Fruit fly (Drosophila melanogaster) whole organism, prepupa: ENCODE data around the gene Bap60.

Source experiments
- Blimp-1 ChIP-seq: fragments of 200-800 bp; sonication (Bioruptor generic); optimal IDR thresholded peaks from 3 replicates; lab custom pipeline; 2017; ENCODE audit warnings: missing biosample characterization, missing genetic modification characterization, mild to moderate bottlenecking, moderate library complexity, missing genetic modification reagents
- CG10631 ChIP-seq: fragments of 200-800 bp; sonication (Bioruptor generic); optimal IDR thresholded peaks from 2 replicates; lab custom pipeline; 2016; ENCODE audit warnings: missing biosample characterization, missing genetic modification characterization
- CG10669 ChIP-seq: fragments of 200-800 bp; sonication (Bioruptor generic); optimal IDR thresholded peaks from 3 replicates; lab custom pipeline; 2018; ENCODE audit warnings: missing biosample characterization, mild to moderate bottlenecking, missing genetic modification characterization, moderate library complexity
- CG11294 ChIP-seq: fragments of 200-800 bp; sonication (Bioruptor generic); IDR thresholded peaks from 2 replicates; pipeline ENCODE4 v1.3.6; 2022; ENCODE audit warnings: missing biosample characterization, missing genetic modification characterization
- CG11762 ChIP-seq: fragments of 200-800 bp; sonication (Bioruptor generic); optimal IDR thresholded peaks from 3 replicates; lab custom pipeline; 2016; ENCODE audit warnings: missing biosample characterization, missing genetic modification characterization; ENCODE audit not compliant: insufficient read depth
- CG15336 ChIP-seq: fragments of 200-800 bp; sonication (Bioruptor generic); IDR thresholded peaks from 2 replicates; pipeline ENCODE4 v1.3.6; 2022; ENCODE audit warnings: missing biosample characterization, missing genetic modification characterization
- CG1621 ChIP-seq: fragments of 200-800 bp; sonication (Bioruptor generic); optimal IDR thresholded peaks from 3 replicates; lab custom pipeline; 2018; ENCODE audit warnings: missing biosample characterization, mild to moderate bottlenecking, missing genetic modification characterization
- CG16779 ChIP-seq: fragments of 200-800 bp; sonication (Bioruptor generic); optimal IDR thresholded peaks from 3 replicates; lab custom pipeline; 2017; ENCODE audit warnings: missing biosample characterization, mild to moderate bottlenecking, missing genetic modification characterization
- CG3032 ChIP-seq: fragments of 200-800 bp; optimal IDR thresholded peaks from 2 replicates; lab custom pipeline; 2019; ENCODE audit warnings: missing biosample characterization, mild to moderate bottlenecking, missing genetic modification characterization, moderate library complexity
- CG31627 ChIP-seq: fragments of 200-800 bp; sonication (Bioruptor generic); optimal IDR thresholded peaks from 3 replicates; lab custom pipeline; 2016; ENCODE audit warnings: missing biosample characterization, missing genetic modification characterization
- CG32006 ChIP-seq: fragments of 200-800 bp; sonication (Bioruptor generic); optimal IDR thresholded peaks from 3 replicates; lab custom pipeline; 2017; ENCODE audit warnings: missing biosample characterization, mild to moderate bottlenecking, missing genetic modification characterization
- CG34406 ChIP-seq: fragments of 200-800 bp; sonication (Bioruptor generic); optimal IDR thresholded peaks from 3 replicates; lab custom pipeline; 2016; ENCODE audit warnings: missing biosample characterization, missing genetic modification characterization
- CG3919 ChIP-seq: fragments of 200-800 bp; sonication (Bioruptor generic); optimal IDR thresholded peaks from 3 replicates; lab custom pipeline; 2016; ENCODE audit warnings: missing biosample characterization, missing genetic modification characterization
- CG4318 ChIP-seq: fragments of 200-800 bp; sonication (Bioruptor generic); optimal IDR thresholded peaks from 3 replicates; lab custom pipeline; 2017; ENCODE audit warnings: missing biosample characterization, mild to moderate bottlenecking, missing genetic modification characterization
- CG6276 ChIP-seq: fragments of 200-800 bp; sonication (Bioruptor generic); optimal IDR thresholded peaks from 2 replicates; lab custom pipeline; 2017; ENCODE audit warnings: missing biosample characterization, mild to moderate bottlenecking, missing genetic modification characterization
- CG6792 ChIP-seq: fragments of 200-800 bp; sonication (Bioruptor generic); optimal IDR thresholded peaks from 3 replicates; lab custom pipeline; 2016; ENCODE audit warnings: missing biosample characterization, missing genetic modification characterization
- CG6808 ChIP-seq: fragments of 200-800 bp; sonication (Bioruptor generic); optimal IDR thresholded peaks from 3 replicates; lab custom pipeline; 2017; ENCODE audit warnings: missing biosample characterization, missing genetic modification characterization, mild to moderate bottlenecking, moderate library complexity, missing genetic modification reagents
- CG6854 ChIP-seq: fragments of 200-800 bp; sonication (Bioruptor generic); optimal IDR thresholded peaks from 2 replicates; lab custom pipeline; 2017; ENCODE audit warnings: missing biosample characterization, mild to moderate bottlenecking, missing genetic modification characterization
- CG7368 ChIP-seq: fragments of 200-800 bp; sonication (Bioruptor generic); optimal IDR thresholded peaks from 3 replicates; lab custom pipeline; 2016; ENCODE audit warnings: missing biosample characterization, missing genetic modification characterization
- CG8632 ChIP-seq: fragments of 200-800 bp; sonication (Bioruptor generic); optimal IDR thresholded peaks from 3 replicates; lab custom pipeline; 2016; ENCODE audit warnings: missing biosample characterization, missing genetic modification characterization
- CG9139 ChIP-seq: fragments of 200-800 bp; sonication (Bioruptor generic); optimal IDR thresholded peaks from 3 replicates; lab custom pipeline; 2017; ENCODE audit warnings: missing biosample characterization, mild to moderate bottlenecking, missing genetic modification characterization
- Eip75B ChIP-seq: fragments of 200-800 bp; sonication (Bioruptor generic); optimal IDR thresholded peaks from 3 replicates; lab custom pipeline; 2016; ENCODE audit warnings: missing biosample characterization, missing genetic modification characterization
- Eip78C ChIP-seq: fragments of 200-800 bp; sonication (Bioruptor generic); peaks from one replicate; lab custom pipeline; 2016; ENCODE audit warnings: missing biosample characterization, missing genetic modification characterization
- Ets21C ChIP-seq: fragments of 200-800 bp; sonication (Bioruptor generic); optimal IDR thresholded peaks from 3 replicates; lab custom pipeline; 2016; ENCODE audit warnings: missing biosample characterization, missing genetic modification characterization
- Ets96B ChIP-seq: fragments of 200-800 bp; optimal IDR thresholded peaks from 2 replicates; lab custom pipeline; 2019; ENCODE audit warnings: missing biosample characterization, mild to moderate bottlenecking, missing genetic modification characterization, moderate library complexity
- Gug ChIP-seq: fragments of 200-800 bp; sonication (Bioruptor generic); IDR thresholded peaks from 2 replicates; pipeline ENCODE4 v1.3.6; 2022; ENCODE audit warnings: missing biosample characterization, missing genetic modification characterization
- Hr38 ChIP-seq: sonication (Bioruptor generic); optimal IDR thresholded peaks from 2 replicates; lab custom pipeline; 2016; ENCODE audit warnings: missing biosample characterization, missing genetic modification characterization
- Hr39 ChIP-seq: fragments of 200-800 bp; sonication (Bioruptor generic); optimal IDR thresholded peaks from 2 replicates; lab custom pipeline; 2016; ENCODE audit warnings: missing biosample characterization, missing genetic modification characterization
- Hr4 ChIP-seq: fragments of 200-800 bp; sonication (Bioruptor generic); optimal IDR thresholded peaks from 3 replicates; lab custom pipeline; 2016; ENCODE audit warnings: missing biosample characterization, missing genetic modification characterization
- Lpt ChIP-seq: fragments of 200-800 bp; sonication (Bioruptor generic); optimal IDR thresholded peaks from 3 replicates; lab custom pipeline; 2016; ENCODE audit warnings: missing biosample characterization, missing genetic modification characterization
- OdsH ChIP-seq: fragments of 200-800 bp; sonication (Bioruptor generic); optimal IDR thresholded peaks from 3 replicates; lab custom pipeline; 2016; ENCODE audit warnings: missing biosample characterization, missing genetic modification characterization
- Smox ChIP-seq: fragments of 200-800 bp; sonication (Bioruptor generic); optimal IDR thresholded peaks from 3 replicates; lab custom pipeline; 2016; ENCODE audit warnings: missing biosample characterization, missing genetic modification characterization
- Sox102F ChIP-seq: fragments of 200-800 bp; sonication (Bioruptor generic); optimal IDR thresholded peaks from 2 replicates; lab custom pipeline; 2016; ENCODE audit warnings: missing biosample characterization, mild to moderate bottlenecking, missing genetic modification characterization
- Sox14 ChIP-seq: fragments of 200-800 bp; sonication (Bioruptor generic); optimal IDR thresholded peaks from 3 replicates; lab custom pipeline; 2016; ENCODE audit warnings: missing biosample characterization, missing genetic modification characterization
- achi ChIP-seq: fragments of 200-800 bp; sonication (Bioruptor generic); optimal IDR thresholded peaks from 3 replicates; lab custom pipeline; 2016; ENCODE audit warnings: missing biosample characterization, missing genetic modification characterization
- cyc ChIP-seq: fragments of 200-800 bp; sonication (Bioruptor generic); optimal IDR thresholded peaks from 3 replicates; lab custom pipeline; 2016; ENCODE audit warnings: missing biosample characterization, missing genetic modification characterization
- dac ChIP-seq: fragments of 200-800 bp; sonication (Bioruptor generic); optimal IDR thresholded peaks from 2 replicates; lab custom pipeline; 2017; ENCODE audit warnings: missing biosample characterization, mild to moderate bottlenecking, missing genetic modification characterization
- fd59A ChIP-seq: fragments of 200-800 bp; sonication (Bioruptor generic); optimal IDR thresholded peaks from 2 replicates; lab custom pipeline; 2017; ENCODE audit warnings: missing biosample characterization, mild to moderate bottlenecking, missing genetic modification characterization, missing genetic modification reagents
- fd85E ChIP-seq: fragments of 200-800 bp; sonication (Bioruptor generic); optimal IDR thresholded peaks from 3 replicates; lab custom pipeline; 2016; ENCODE audit warnings: missing biosample characterization, missing genetic modification characterization
- fkh ChIP-seq: fragments of 200-800 bp; sonication (Bioruptor generic); optimal IDR thresholded peaks from 3 replicates; lab custom pipeline; 2017; ENCODE audit warnings: missing biosample characterization, mild to moderate bottlenecking, missing genetic modification characterization, moderate library complexity
- lz ChIP-seq: fragments of 200-800 bp; sonication (Bioruptor generic); optimal IDR thresholded peaks from 3 replicates; lab custom pipeline; 2016; ENCODE audit warnings: missing biosample characterization, missing genetic modification characterization
- net ChIP-seq: fragments of 200-800 bp; sonication (Bioruptor generic); optimal IDR thresholded peaks from 3 replicates; lab custom pipeline; 2016; ENCODE audit warnings: missing biosample characterization, missing genetic modification characterization
- pdm3 ChIP-seq: fragments of 200-800 bp; sonication (Bioruptor generic); optimal IDR thresholded peaks from 3 replicates; lab custom pipeline; 2016; ENCODE audit warnings: missing biosample characterization, missing genetic modification characterization
- salr ChIP-seq, 2 experiments: fragments of 200-800 bp; sonication (Bioruptor generic); optimal IDR thresholded peaks; 3 replicates each; lab custom pipeline; 2016 to 2018; ENCODE audit warnings: missing biosample characterization in 2 of 2, missing genetic modification characterization in 2 of 2, mild to moderate bottlenecking in 1 of 2
- spab ChIP-seq: fragments of 200-800 bp; sonication (Bioruptor generic); optimal IDR thresholded peaks from 2 replicates; lab custom pipeline; 2017; ENCODE audit warnings: missing biosample characterization, mild to moderate bottlenecking, missing genetic modification characterization, missing genetic modification reagents
- ss ChIP-seq, 2 experiments: fragments of 200-800 bp; sonication (Bioruptor generic); optimal IDR thresholded peaks; 2 replicates in 1 of 2; 3 replicates in 1 of 2; lab custom pipeline; 2017 to 2018; ENCODE audit warnings: mild to moderate bottlenecking in 2 of 2, missing biosample characterization in 2 of 2, missing genetic modification characterization in 2 of 2, moderate library complexity in 1 of 2
- topi ChIP-seq: fragments of 200-800 bp; sonication (Bioruptor generic); optimal IDR thresholded peaks from 3 replicates; lab custom pipeline; 2016; ENCODE audit warnings: missing biosample characterization, missing genetic modification characterization

The Bap60 gene

DNA sequence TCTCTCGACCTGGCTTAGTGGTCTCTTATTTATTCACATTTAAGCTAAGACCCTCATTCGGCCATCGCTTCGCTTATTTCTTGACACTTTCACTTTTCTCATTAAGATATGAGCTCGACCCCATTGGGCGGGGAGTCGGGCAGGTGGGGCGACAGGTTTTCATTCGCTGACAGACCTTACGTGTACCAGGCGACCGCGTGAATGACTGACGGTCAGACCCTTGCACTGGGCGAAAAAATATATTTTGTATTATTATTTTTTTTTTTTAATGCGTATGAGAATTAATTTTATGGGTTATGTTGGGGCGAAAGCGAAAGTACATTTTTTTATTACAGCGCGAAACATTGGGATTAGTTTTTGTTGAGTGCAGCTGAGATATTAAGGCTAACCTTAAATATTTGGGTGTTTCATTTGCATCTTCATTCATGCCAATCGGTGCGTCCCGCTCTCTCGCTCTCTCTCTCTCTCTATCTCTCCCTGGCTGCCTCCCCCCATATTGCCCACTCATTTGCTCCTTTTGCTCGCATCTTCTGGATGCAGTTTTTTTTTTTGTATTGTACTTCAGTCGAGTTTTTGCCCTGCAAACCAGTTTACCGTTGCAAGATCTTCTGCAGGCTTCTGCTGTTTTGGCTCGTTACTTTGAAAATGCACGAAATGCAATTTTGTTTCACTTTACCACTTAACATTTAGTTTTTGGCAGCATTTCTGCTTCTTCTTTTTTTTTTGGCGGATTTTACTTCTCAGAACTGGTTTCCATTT is 22.2 kb downstream of the Bap60 start (continued):
- TF ChIP-seq Eip75B (GFP tag; lab: Kevin White, UChicago) (peak; percentile 85), CG4318 (GFP tag; lab: Kevin White, UChicago) (no peak), Ets21C (GFP tag; lab: Kevin White, UChicago) (peak; percentile 10), CG10631 (GFP tag; lab: Kevin White, UChicago) (peak; percentile 49), Hr4 (GFP tag; lab: Kevin White, UChicago) (peak; percentile 37), CG31627 (GFP tag; lab: Kevin White, UChicago) (peak; percentile 40), Hr39 (GFP tag; lab: Kevin White, UChicago) (peak; percentile 38), Sox14 (GFP tag; lab: Kevin White, UChicago) (peak; percentile 31), CG34406 (peak; percentile 67), CG3919 (GFP tag; lab: Kevin White, UChicago) (peak; percentile 63)

DNA sequence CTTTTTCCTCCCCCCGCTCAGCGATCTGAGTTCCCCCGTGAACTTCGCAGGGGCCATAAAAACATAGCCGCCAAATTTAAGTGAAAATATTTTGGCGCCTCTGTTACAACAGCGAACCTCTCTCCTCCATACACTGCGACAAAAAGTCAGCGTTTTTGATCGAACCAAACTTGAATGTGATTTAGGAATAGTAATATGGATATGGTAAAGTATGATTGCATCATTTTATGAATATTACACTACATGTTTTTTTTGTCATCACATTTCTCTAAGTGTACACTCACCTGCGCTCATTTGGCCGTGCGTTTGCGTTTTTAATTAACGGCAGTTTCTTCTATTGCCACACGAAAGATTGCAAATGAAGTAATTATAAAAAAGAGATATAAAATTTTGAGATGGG is 23.6 kb downstream of the Bap60 start:
- TF ChIP-seq Eip75B (GFP tag; lab: Kevin White, UChicago): peak; percentile 30
- no peak for TF ChIP-seq CG3032 (tag; lab: Kevin White, UChicago)
- peak; percentile 65 for TF ChIP-seq net (GFP tag; lab: Kevin White, UChicago)
- peak; percentile 50 for TF ChIP-seq CG8632 (GFP tag; lab: Kevin White, UChicago)
- TF ChIP-seq Sox102F (GFP tag; lab: Kevin White, UChicago): peak; percentile 36
- TF ChIP-seq Gug (GFP tag; lab: Robert Waterston, UW): no peak; the same call in 1 of the 2 replicates
- TF ChIP-seq dac: peak; percentile 47
- peak; percentile 71 for TF ChIP-seq CG32006
- TF ChIP-seq CG1621 (tag; lab: Kevin White, UChicago): no peak
- peak in 1 of 2 experiments; percentile 25 for TF ChIP-seq salr (GFP tag; optimal IDR thresholded peaks at IDR 0.05; lab: Kevin White, UChicago)
- TF ChIP-seq Lpt (GFP tag; lab: Kevin White, UChicago): peak; percentile 27
- TF ChIP-seq lz (GFP tag; lab: Kevin White, UChicago): peak; percentile 53
- TF ChIP-seq CG31627 (GFP tag; lab: Kevin White, UChicago): peak; percentile 55
- TF ChIP-seq CG6792 (GFP tag; lab: Kevin White, UChicago): peak; percentile 41
- peak; percentile 86 for TF ChIP-seq Eip78C (GFP tag; lab: Kevin White, UChicago)
- no peak for TF ChIP-seq CG6808 (GFP tag; lab: Kevin White, UChicago)
- peak; percentile 34 for TF ChIP-seq Smox (GFP tag; lab: Kevin White, UChicago)
- TF ChIP-seq ss (GFP tag; optimal IDR thresholded peaks at IDR 0.05; lab: Kevin White, UChicago): no peak
- peak; percentile 53 for TF ChIP-seq cyc (GFP tag; lab: Kevin White, UChicago)
- peak; percentile 67 for TF ChIP-seq CG6276 (GFP tag; lab: Kevin White, UChicago)
- peak; percentile 66 for TF ChIP-seq OdsH (GFP tag; lab: Kevin White, UChicago)
- peak; percentile 72 for TF ChIP-seq CG3919 (GFP tag; lab: Kevin White, UChicago)
- no peak for TF ChIP-seq CG16779 (tag; lab: Kevin White, UChicago)
- no peak for TF ChIP-seq CG10631 (GFP tag; lab: Kevin White, UChicago)
- TF ChIP-seq spab (GFP tag; lab: Kevin White, UChicago): no peak
- no peak for TF ChIP-seq CG9139 (GFP tag; lab: Kevin White, UChicago)
- no peak for TF ChIP-seq fd59A (GFP tag; lab: Kevin White, UChicago)
- TF ChIP-seq Ets96B (tag; lab: Kevin White, UChicago): no peak
- TF ChIP-seq CG6854 (GFP tag; lab: Kevin White, UChicago): no peak
- peak; percentile 62 for TF ChIP-seq pdm3 (GFP tag; lab: Kevin White, UChicago)
- peak; percentile 65 for TF ChIP-seq CG34406
- TF ChIP-seq Ets21C (GFP tag; lab: Kevin White, UChicago): peak; percentile 29
- no peak for TF ChIP-seq CG11294 (GFP tag; lab: Robert Waterston, UW)
- TF ChIP-seq CG10669 (GFP tag; lab: Kevin White, UChicago): peak; percentile 25
- TF ChIP-seq Hr39 (GFP tag; lab: Kevin White, UChicago): peak; percentile 59
- TF ChIP-seq Hr4 (GFP tag; lab: Kevin White, UChicago): peak; percentile 77
- TF ChIP-seq achi: peak; percentile 56
- peak; percentile 34 for TF ChIP-seq CG11762 (GFP tag; lab: Kevin White, UChicago)
- no peak for TF ChIP-seq Blimp-1 (GFP tag; lab: Kevin White, UChicago)
- peak; percentile 60 for TF ChIP-seq topi
- no peak for TF ChIP-seq Hr38 (GFP tag; lab: Kevin White, UChicago)
- TF ChIP-seq CG7368: peak; percentile 61
- TF ChIP-seq fkh (GFP tag; lab: Kevin White, UChicago): no peak
- TF ChIP-seq CG15336 (GFP tag; lab: Robert Waterston, UW): peak; percentile 77
- TF ChIP-seq fd85E (GFP tag; lab: Kevin White, UChicago): no peak
